Fruit fly (Drosophila melanogaster) whole organism, pupa: ENCODE measurements around the gene CG34135.

Experiments
- CG10348 ChIP-seq: fragments of 200-800 bp; sonication (Bioruptor generic); IDR thresholded peaks from 2 replicates; pipeline ENCODE4 v1.3.6; 2022; ENCODE audit warnings: missing biosample characterization, missing genetic modification characterization
- CG12605 ChIP-seq: fragments of 200-800 bp; sonication (Bioruptor generic); IDR thresholded peaks from 2 replicates; pipeline ENCODE4 v1.3.6; 2022; ENCODE audit warnings: missing biosample characterization, missing genetic modification characterization
- CG13204 ChIP-seq: fragments of 200-800 bp; sonication (Bioruptor generic); optimal IDR thresholded peaks from 2 replicates; lab custom pipeline; 2018; ENCODE audit warnings: missing biosample characterization, mild to moderate bottlenecking, missing genetic modification characterization, moderate library complexity
- CG14655 ChIP-seq: fragments of 200-800 bp; sonication (Bioruptor generic); optimal IDR thresholded peaks from 3 replicates; lab custom pipeline; 2017; ENCODE audit warnings: mild to moderate bottlenecking, missing biosample characterization, missing genetic modification reagents, missing genetic modification characterization
- CG15710 ChIP-seq: fragments of 200-800 bp; sonication (Bioruptor generic); optimal IDR thresholded peaks from 2 replicates; lab custom pipeline; 2018; ENCODE audit warnings: missing biosample characterization, mild to moderate bottlenecking, missing genetic modification characterization, moderate library complexity
- CG17806 ChIP-seq: fragments of 200-800 bp; sonication (Bioruptor generic); optimal IDR thresholded peaks from 2 replicates; lab custom pipeline; 2018; ENCODE audit warnings: missing biosample characterization, mild to moderate bottlenecking, missing genetic modification characterization, moderate library complexity
- CG32121 ChIP-seq: fragments of 200-800 bp; sonication (Bioruptor generic); IDR thresholded peaks from 2 replicates; pipeline ENCODE4 v1.3.6; 2022; ENCODE audit warnings: missing biosample characterization, missing genetic modification characterization
- CG34367 ChIP-seq: fragments of 200-800 bp; sonication (Bioruptor generic); optimal IDR thresholded peaks from 2 replicates; lab custom pipeline; 2018; ENCODE audit warnings: missing biosample characterization, mild to moderate bottlenecking, missing genetic modification characterization
- CG4496 ChIP-seq: fragments of 200-800 bp; sonication (Bioruptor generic); IDR thresholded peaks from 3 replicates; pipeline ENCODE4 v1.3.6; 2022; ENCODE audit warnings: missing biosample characterization, missing genetic modification characterization
- CG8159 ChIP-seq: fragments of 200-800 bp; sonication (Bioruptor generic); optimal IDR thresholded peaks from 3 replicates; lab custom pipeline; 2018; ENCODE audit warnings: missing biosample characterization, mild to moderate bottlenecking, missing genetic modification characterization, moderate library complexity
- CG8301 ChIP-seq: fragments of 200-800 bp; sonication (Bioruptor generic); optimal IDR thresholded peaks from 2 replicates; lab custom pipeline; 2018; ENCODE audit warnings: missing biosample characterization, mild to moderate bottlenecking, missing genetic modification characterization
- CG9948 ChIP-seq: fragments of 200-800 bp; sonication (Bioruptor generic); optimal IDR thresholded peaks from 2 replicates; lab custom pipeline; 2018; ENCODE audit warnings: missing biosample characterization, mild to moderate bottlenecking, missing genetic modification characterization, moderate library complexity
- D1 ChIP-seq: fragments of 200-800 bp; sonication (Bioruptor generic); optimal IDR thresholded peaks from 2 replicates; lab custom pipeline; 2018; ENCODE audit warnings: missing biosample characterization, mild to moderate bottlenecking, missing genetic modification characterization, moderate library complexity
- EcR ChIP-seq: fragments of 200-800 bp; sonication (Bioruptor generic); optimal IDR thresholded peaks from 3 replicates; lab custom pipeline; 2019; ENCODE audit warnings: missing biosample characterization, missing genetic modification characterization, mild to moderate bottlenecking, moderate library complexity, missing genetic modification reagents
- Ets98B ChIP-seq: fragments of 200-800 bp; sonication (Bioruptor generic); IDR thresholded peaks from 2 replicates; pipeline ENCODE4 v1.3.6; 2022; ENCODE audit warnings: missing biosample characterization, missing genetic modification characterization
- Pif1A ChIP-seq: fragments of 200-800 bp; sonication (Bioruptor generic); optimal IDR thresholded peaks from 3 replicates; lab custom pipeline; 2016; ENCODE audit warnings: missing biosample characterization, missing genetic modification characterization
- Pif1B ChIP-seq: fragments of 200-800 bp; sonication (Bioruptor generic); optimal IDR thresholded peaks from 3 replicates; lab custom pipeline; 2016; ENCODE audit warnings: missing biosample characterization, missing genetic modification characterization
- Snoo ChIP-seq: fragments of 200-800 bp; sonication (Bioruptor generic); optimal IDR thresholded peaks from 3 replicates; lab custom pipeline; 2017; ENCODE audit warnings: missing biosample characterization, mild to moderate bottlenecking, missing genetic modification characterization, inconsistent platforms
- fd96Ca ChIP-seq: fragments of 200-800 bp; sonication (Bioruptor generic); IDR thresholded peaks from 3 replicates; pipeline ENCODE4 v1.3.6; 2022; ENCODE audit warnings: missing biosample characterization, missing genetic modification characterization
- gl ChIP-seq: fragments of 200-800 bp; sonication (Bioruptor generic); optimal IDR thresholded peaks from 2 replicates; lab custom pipeline; 2018; ENCODE audit warnings: missing biosample characterization, mild to moderate bottlenecking, missing genetic modification characterization
- rn ChIP-seq: fragments of 200-800 bp; sonication (Bioruptor generic); IDR thresholded peaks from 2 replicates; pipeline ENCODE4 v1.3.6; 2022; ENCODE audit warnings: missing biosample characterization, missing genetic modification characterization

The CG34135 gene

dm6 chr3R:8806104-8806503, 38.1 kb upstream of the CG34135 start, which contains the start of gene hng2:
TSS of gene hng2 (plus strand) at chr3R:8806322.
- TF ChIP-seq CG13204 (GFP tag; lab: Kevin White, UChicago) = no peak
- TF ChIP-seq CG32121 (GFP tag; lab: Robert Waterston, UW) = no peak
- TF ChIP-seq CG9948 = no peak
- no peak for TF ChIP-seq CG10348 (GFP tag; lab: Robert Waterston, UW)
- no peak for TF ChIP-seq CG4496 (GFP tag; lab: Robert Waterston, UW)
- TF ChIP-seq D1 (tag; lab: Kevin White, UChicago) = no peak
- no peak for TF ChIP-seq CG15710 (tag; lab: Kevin White, UChicago)
- no peak for TF ChIP-seq Snoo (tag; lab: Kevin White, UChicago)
- no peak for TF ChIP-seq CG12605 (GFP tag; lab: Robert Waterston, UW)
- TF ChIP-seq Pif1B = no peak
- TF ChIP-seq CG17806 = no peak
- no peak for TF ChIP-seq gl
- no peak for TF ChIP-seq CG8159
- no peak for TF ChIP-seq CG34367 (tag; lab: Kevin White, UChicago)
- no peak for TF ChIP-seq fd96Ca
- no peak for TF ChIP-seq EcR (GFP tag; lab: Kevin White, UChicago)
- no peak for TF ChIP-seq Pif1A
- no peak for TF ChIP-seq CG14655 (GFP tag; lab: Kevin White, UChicago)
- TF ChIP-seq CG8301 (tag; lab: Kevin White, UChicago) = no peak
- TF ChIP-seq, all 21 proteins: peak for 0

- TF ChIP-seq CG17806 (no peak), Ets98B (GFP tag; lab: Robert Waterston, UW) (peak; percentile 16; the same call in 1 of the 2 replicates), fd96Ca (no peak)
- TF ChIP-seq, all 21 proteins: peak for 1
Observed at dm6 chr3R:8805388-8805852, 37.4 kb upstream of the CG34135 start, which contains the start of gene CG9839. TSS of gene CG9839 (minus strand) at chr3R:8805802.

DNA sequence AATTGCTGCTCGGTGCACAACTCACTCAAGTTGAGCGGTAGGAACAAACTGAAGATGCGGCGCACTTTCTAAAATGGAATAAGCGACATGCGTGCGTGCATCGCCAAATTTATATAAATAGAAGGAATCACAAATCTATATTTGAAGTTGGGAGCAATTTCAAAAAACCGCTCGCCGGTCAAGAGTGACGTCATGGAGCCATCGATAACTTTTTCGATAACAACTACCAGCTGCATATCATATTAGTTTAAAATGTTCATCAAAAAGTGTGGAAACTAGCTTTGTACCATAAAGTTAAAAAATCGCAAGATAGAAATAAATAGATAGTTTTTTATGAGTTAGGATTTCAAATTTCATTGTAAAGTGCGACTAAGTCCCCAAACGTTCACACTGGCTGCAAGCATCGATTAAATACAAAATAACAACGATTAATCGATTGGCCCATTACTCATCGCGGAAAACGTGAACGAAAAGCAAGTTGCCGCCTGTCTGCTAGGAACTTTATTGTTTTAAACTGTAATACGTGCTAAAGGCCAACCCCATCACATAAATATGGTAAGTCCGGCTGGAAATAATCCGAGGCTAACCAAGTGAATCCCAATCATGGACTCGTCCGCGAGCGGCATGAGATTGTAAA, 33.3 kb upstream of the CG34135 start, which contains the start of the genes Pif1A, Pif1B and CCT7:
Gene Pif1A (minus strand): TSS at position 51 of the 637 bp plus-strand sequence.
Gene Pif1B (minus strand): TSS at position 51 of the 637 bp plus-strand sequence.
Gene CCT7 (plus strand): TSS at position 439 of the 637 bp plus-strand sequence.
- TF ChIP-seq CG17806 (no peak), CG8301 (tag; lab: Kevin White, UChicago) (no peak), CG14655 (GFP tag; lab: Kevin White, UChicago) (no peak), CG12605 (GFP tag; lab: Robert Waterston, UW) (no peak), Snoo (tag; lab: Kevin White, UChicago) (no peak), CG34367 (tag; lab: Kevin White, UChicago) (no peak), D1 (tag; lab: Kevin White, UChicago) (no peak), fd96Ca (no peak), rn (GFP tag; lab: Robert Waterston, UW) (no peak), Pif1A (no peak), CG9948 (no peak)

dm6 chr3R:8799866-8800265, 31.9 kb upstream of the CG34135 start:
- TF ChIP-seq CG4496 (GFP tag; lab: Robert Waterston, UW) (0 out of 3 replicates have a peak, but pooled peaks have one; percentile 25), CG32121 (GFP tag; lab: Robert Waterston, UW) (no peak), CG12605 (GFP tag; lab: Robert Waterston, UW) (0 out of 2 replicates have a peak, but pooled peaks have one; percentile 22), CG15710 (tag; lab: Kevin White, UChicago) (no peak)

- TF ChIP-seq Pif1B (no peak), CG9948 (no peak), Ets98B (GFP tag; lab: Robert Waterston, UW) (no peak), CG12605 (GFP tag; lab: Robert Waterston, UW) (no peak), D1 (tag; lab: Kevin White, UChicago) (no peak), CG8159 (no peak), CG32121 (GFP tag; lab: Robert Waterston, UW) (no peak), Snoo (tag; lab: Kevin White, UChicago) (no peak), CG15710 (tag; lab: Kevin White, UChicago) (no peak), gl (no peak), EcR (GFP tag; lab: Kevin White, UChicago) (no peak), CG10348 (GFP tag; lab: Robert Waterston, UW) (no peak), Pif1A (no peak), CG13204 (GFP tag; lab: Kevin White, UChicago) (no peak), CG34367 (tag; lab: Kevin White, UChicago) (no peak), CG17806 (no peak), CG14655 (GFP tag; lab: Kevin White, UChicago) (no peak), CG4496 (GFP tag; lab: Robert Waterston, UW) (no peak), fd96Ca (no peak), CG8301 (tag; lab: Kevin White, UChicago) (no peak)
Observed at dm6 chr3R:8798332-8798731, 30.3 kb upstream of the CG34135 start.

DNA sequence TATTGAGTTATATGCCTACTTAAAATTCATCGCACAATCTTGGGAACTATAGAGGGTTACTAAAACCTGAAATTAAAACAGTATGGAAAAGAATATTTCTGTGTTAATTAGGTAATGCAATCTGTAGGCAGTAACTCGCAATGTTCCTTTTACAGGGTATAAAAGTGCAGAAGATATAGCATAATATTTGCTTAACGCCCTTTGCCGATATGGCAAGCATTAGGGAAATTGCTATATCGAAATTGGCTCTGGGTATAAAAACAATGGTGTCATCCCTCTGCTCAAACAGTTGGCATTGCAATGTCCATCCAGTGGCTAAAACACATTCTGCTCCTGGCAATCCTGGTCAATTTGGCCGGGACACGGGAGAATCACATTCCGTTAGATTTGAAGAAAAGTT, 26.4 kb upstream of the CG34135 start, which contains the start of gene Ir85a:
Gene Ir85a (plus strand): TSS at position 301 of the 400 bp plus-strand sequence.
- TF ChIP-seq CG15710 (tag; lab: Kevin White, UChicago) (no peak), Pif1A (no peak), gl (no peak), Ets98B (GFP tag; lab: Robert Waterston, UW) (no peak), CG8301 (tag; lab: Kevin White, UChicago) (no peak), EcR (GFP tag; lab: Kevin White, UChicago) (no peak), Pif1B (no peak), fd96Ca (no peak)
